Worm (Caenorhabditis elegans): Measurements from ENCODE around the gene F26D2.15.

Gene F26D2.15

ce11 chrV:16471995-16472563 lies 34.4 kb downstream of the F26D2.15 start, which contains the start of gene srw-35:
Gene srw-35, plus strand, starts transcription at chrV:16472513.
- no peak for TF ChIP-seq ceh-13 (GFP tag; optimal IDR thresholded peaks at IDR 0.05)
- no peak for TF ChIP-seq tra-4 (tag; optimal IDR thresholded peaks at IDR 0.05)
- TF ChIP-seq tbx-11 (GFP tag; IDR thresholded peaks at IDR 0.05): no peak
- no peak for TF ChIP-seq flt-1 (GFP tag; IDR thresholded peaks at IDR 0.05)
- no peak for TF ChIP-seq F13C5.2 (tag; optimal IDR thresholded peaks at IDR 0.05)

ce11 chrV:16479275-16479674 lies 41.6 kb downstream of the F26D2.15 start, which contains the start of gene T08G3.11:
Gene T08G3.11, minus strand, starts transcription at chrV:16479375.
- TF ChIP-seq sea-1 (GFP tag; conservative IDR thresholded peaks at IDR 0.05) (no peak), ceh-36 (tag; optimal IDR thresholded peaks at IDR 0.05) (no peak), B0310.2 (tag; optimal IDR thresholded peaks at IDR 0.05) (no peak), ets-7 (tag; optimal IDR thresholded peaks at IDR 0.05) (no peak), scrt-1 (GFP tag; IDR thresholded peaks at IDR 0.05) (no peak), tra-4 (tag; optimal IDR thresholded peaks at IDR 0.05) (no peak), F13C5.2 (tag; optimal IDR thresholded peaks at IDR 0.05) (no peak), ama-1 (optimal IDR thresholded peaks at IDR 0.05) (no peak), tbx-11 (GFP tag; IDR thresholded peaks at IDR 0.05) (no peak), aly-1 (tag; optimal IDR thresholded peaks at IDR 0.05) (no peak), pes-1 (GFP tag; IDR thresholded peaks at IDR 0.05) (no peak), tbx-37 (GFP tag; conservative IDR thresholded peaks at IDR 0.05) (no peak), flt-1 (GFP tag; IDR thresholded peaks at IDR 0.05) (no peak), hmg-4 (GFP tag; optimal IDR thresholded peaks at IDR 0.05) (no peak), hnd-1 (tag; optimal IDR thresholded peaks at IDR 0.05) (no peak), hmbx-1 (tag; optimal IDR thresholded peaks at IDR 0.05) (no peak)

ce11 chrV:16480919-16481630 lies 43.4 kb downstream of the F26D2.15 start, which contains the start of the genes F57E7.4 and spig-6:
Gene F57E7.4, minus strand, starts transcription at chrV:16481019.
Gene spig-6, plus strand, starts transcription at chrV:16481580.
- TF ChIP-seq sea-1 (GFP tag; conservative IDR thresholded peaks at IDR 0.05) (no peak), tra-4 (tag; optimal IDR thresholded peaks at IDR 0.05) (no peak), hnd-1 (tag; optimal IDR thresholded peaks at IDR 0.05) (no peak), flt-1 (GFP tag; IDR thresholded peaks at IDR 0.05) (no peak), hmg-4 (GFP tag; optimal IDR thresholded peaks at IDR 0.05) (no peak), scrt-1 (GFP tag; IDR thresholded peaks at IDR 0.05) (no peak), tbx-37 (GFP tag; conservative IDR thresholded peaks at IDR 0.05) (no peak), ceh-13 (GFP tag; optimal IDR thresholded peaks at IDR 0.05) (no peak), tbx-11 (GFP tag; IDR thresholded peaks at IDR 0.05) (no peak), aly-1 (tag; optimal IDR thresholded peaks at IDR 0.05) (no peak), ceh-36 (tag; optimal IDR thresholded peaks at IDR 0.05) (no peak)

- no peak for TF ChIP-seq scrt-1 (GFP tag; IDR thresholded peaks at IDR 0.05)
- TF ChIP-seq ceh-13 (GFP tag; optimal IDR thresholded peaks at IDR 0.05): no peak
- TF ChIP-seq ceh-36 (tag; optimal IDR thresholded peaks at IDR 0.05): no peak
- TF ChIP-seq hnd-1 (tag; optimal IDR thresholded peaks at IDR 0.05): no peak
Measured at ce11 chrV:16483044-16483443, 45.4 kb downstream of the F26D2.15 start, which contains the start of gene F57E7.2. Gene F57E7.2, minus strand, starts transcription at chrV:16483144.

ce11 chrV:16483681-16484080 lies 46.0 kb downstream of the F26D2.15 start, which contains the start of gene srh-139:
Gene srh-139, plus strand, starts transcription at chrV:16483981.
- TF ChIP-seq scrt-1 (GFP tag; IDR thresholded peaks at IDR 0.05): no peak
- TF ChIP-seq sea-1 (GFP tag; conservative IDR thresholded peaks at IDR 0.05): no peak
- TF ChIP-seq tbx-11 (GFP tag; IDR thresholded peaks at IDR 0.05): no peak
- TF ChIP-seq ama-1 (optimal IDR thresholded peaks at IDR 0.05): no peak
- no peak for TF ChIP-seq hmg-4 (GFP tag; optimal IDR thresholded peaks at IDR 0.05)
- no peak for TF ChIP-seq hnd-1 (tag; optimal IDR thresholded peaks at IDR 0.05)
- no peak for TF ChIP-seq ceh-36 (tag; optimal IDR thresholded peaks at IDR 0.05)
- no peak for TF ChIP-seq tra-4 (tag; optimal IDR thresholded peaks at IDR 0.05)
- no peak for TF ChIP-seq B0310.2 (tag; optimal IDR thresholded peaks at IDR 0.05)
- no peak for TF ChIP-seq flt-1 (GFP tag; IDR thresholded peaks at IDR 0.05)
- no peak for TF ChIP-seq ceh-13 (GFP tag; optimal IDR thresholded peaks at IDR 0.05)

ce11 chrV:16487474-16487873 lies 49.8 kb downstream of the F26D2.15 start, which contains the start of gene Y32B12A.5:
Gene Y32B12A.5, minus strand, starts transcription at chrV:16487574.
- TF ChIP-seq hmbx-1 (tag; optimal IDR thresholded peaks at IDR 0.05): no peak
- TF ChIP-seq B0310.2 (tag; optimal IDR thresholded peaks at IDR 0.05): no peak
- TF ChIP-seq hnd-1 (tag; optimal IDR thresholded peaks at IDR 0.05): no peak
- TF ChIP-seq tbx-37 (GFP tag; conservative IDR thresholded peaks at IDR 0.05): no peak
- TF ChIP-seq pes-1 (GFP tag; IDR thresholded peaks at IDR 0.05): no peak
- no peak for TF ChIP-seq ets-7 (tag; optimal IDR thresholded peaks at IDR 0.05)
- TF ChIP-seq ceh-13 (GFP tag; optimal IDR thresholded peaks at IDR 0.05): no peak
- TF ChIP-seq tra-4 (tag; optimal IDR thresholded peaks at IDR 0.05): no peak
- no peak for TF ChIP-seq flt-1 (GFP tag; IDR thresholded peaks at IDR 0.05)
- no peak for TF ChIP-seq aly-1 (tag; optimal IDR thresholded peaks at IDR 0.05)

- no peak for TF ChIP-seq hnd-1 (tag; optimal IDR thresholded peaks at IDR 0.05)
- no peak for TF ChIP-seq B0310.2 (tag; optimal IDR thresholded peaks at IDR 0.05)
- TF ChIP-seq tra-4 (tag; optimal IDR thresholded peaks at IDR 0.05): no peak
Measured at ce11 chrV:16488172-16488571, 50.5 kb downstream of the F26D2.15 start, which contains the start of gene sqst-4. Gene sqst-4, plus strand, starts transcription at chrV:16488472.

Data from whole organism, early embryonic.